Worm (Caenorhabditis elegans) whole organism, late embryonic: ENCODE results near the gene M02H5.8.

Experiments used
- C38D4.7 ChIP-seq: fragments of 200-800 bp; sonication (Bioruptor generic); optimal IDR thresholded peaks from 2 replicates; lab custom pipeline; 2018; ENCODE audit warnings: mild to moderate bottlenecking, missing genetic modification characterization, moderate library complexity, missing compliant biosample characterization
- Y22D7AL.16 ChIP-seq: sonication (generic microtip); optimal IDR thresholded peaks from 2 replicates; lab custom pipeline; 2016; ENCODE audit warnings: missing genetic modification characterization, missing compliant biosample characterization
- ahr-1 ChIP-seq: sonication (generic microtip); optimal IDR thresholded peaks from 2 replicates; lab custom pipeline; 2016; ENCODE audit warnings: missing genetic modification characterization, missing compliant biosample characterization
- ceh-14 ChIP-seq: sonication (generic microtip); optimal IDR thresholded peaks from 2 replicates; lab custom pipeline; 2016; ENCODE audit warnings: missing genotype, missing genetic modification characterization, missing compliant biosample characterization
- ceh-19 ChIP-seq: fragments of 200-800 bp; sonication (Bioruptor generic); optimal IDR thresholded peaks from 2 replicates; lab custom pipeline; 2018; ENCODE audit warnings: mild to moderate bottlenecking, missing genetic modification characterization, missing compliant biosample characterization
- ceh-48 ChIP-seq: sonication (generic microtip); optimal IDR thresholded peaks from 2 replicates; lab custom pipeline; 2016; ENCODE audit warnings: missing genetic modification characterization, inconsistent platforms, missing compliant biosample characterization
- ceh-9 ChIP-seq: sonication (generic microtip); optimal IDR thresholded peaks from 2 replicates; lab custom pipeline; 2016; ENCODE audit warnings: mild to moderate bottlenecking, missing genetic modification characterization, inconsistent platforms, missing compliant biosample characterization
- dmd-4 ChIP-seq: sonication (generic microtip); optimal IDR thresholded peaks from 2 replicates; lab custom pipeline; 2016; ENCODE audit warnings: borderline replicate concordance, missing genetic modification characterization, missing compliant biosample characterization
- dve-1 ChIP-seq: sonication (generic microtip); optimal IDR thresholded peaks from 2 replicates; lab custom pipeline; 2017; ENCODE audit warnings: antibody characterized with exemption, mild to moderate bottlenecking, missing genetic modification characterization, missing compliant biosample characterization
- ets-4 ChIP-seq: sonication (generic microtip); optimal IDR thresholded peaks from 2 replicates; lab custom pipeline; 2016; ENCODE audit warnings: missing genetic modification characterization, missing compliant biosample characterization
- fkh-6 ChIP-seq: sonication (generic microtip); optimal IDR thresholded peaks from 2 replicates; lab custom pipeline; 2016; ENCODE audit warnings: missing genetic modification characterization, missing compliant biosample characterization
- gmeb-2 ChIP-seq: sonication (generic microtip); optimal IDR thresholded peaks from 2 replicates; lab custom pipeline; 2016; ENCODE audit warnings: missing genetic modification characterization, inconsistent platforms, missing compliant biosample characterization
- hlh-15 ChIP-seq: sonication (generic microtip); optimal IDR thresholded peaks from 2 replicates; lab custom pipeline; 2016; ENCODE audit warnings: missing genetic modification characterization, missing compliant biosample characterization
- hlh-6 ChIP-seq: sonication (generic microtip); optimal IDR thresholded peaks from 2 replicates; lab custom pipeline; 2016; ENCODE audit warnings: missing genotype, missing genetic modification characterization, missing compliant biosample characterization
- nfya-1 ChIP-seq: sonication (generic microtip); optimal IDR thresholded peaks from 2 replicates; lab custom pipeline; 2017; ENCODE audit warnings: missing genetic modification characterization, mild to moderate bottlenecking, missing compliant biosample characterization, antibody characterized with exemption, moderate library complexity
- nhr-11 ChIP-seq: fragments of 150-350 bp; optimal IDR thresholded peaks from 2 replicates; lab custom pipeline; 2014; ENCODE audit warnings: missing biosample characterization, missing genetic modification characterization
- nhr-232 ChIP-seq: sonication (generic microtip); optimal IDR thresholded peaks from 2 replicates; lab custom pipeline; 2016; ENCODE audit warnings: missing genetic modification characterization, missing compliant biosample characterization
- pax-1 ChIP-seq: fragments of 150-350 bp; optimal IDR thresholded peaks from 2 replicates; lab custom pipeline; 2014; ENCODE audit warnings: missing biosample characterization, missing genetic modification characterization
- pha-4 ChIP-seq: fragments of 150-350 bp; optimal IDR thresholded peaks from 2 replicates; lab custom pipeline; 2018; ENCODE audit warnings: missing biosample characterization, missing genetic modification reagents, missing genetic modification characterization
- pros-1 ChIP-seq: fragments of 150-350 bp; optimal IDR thresholded peaks from 2 replicates; lab custom pipeline; 2014; ENCODE audit warnings: missing biosample characterization, missing genetic modification reagents, missing genetic modification characterization
- rnt-1 ChIP-seq: sonication (generic microtip); optimal IDR thresholded peaks from 2 replicates; lab custom pipeline; 2016; ENCODE audit warnings: missing genetic modification characterization, missing compliant biosample characterization
- sox-2 ChIP-seq: fragments of 200-800 bp; sonication (Bioruptor generic); IDR thresholded peaks from 2 replicates; pipeline ENCODE4 v1.3.6; 2022; ENCODE audit warnings: missing genetic modification reagents, missing genetic modification characterization, missing compliant biosample characterization
- sox-4 ChIP-seq: sonication (generic microtip); optimal IDR thresholded peaks from 2 replicates; lab custom pipeline; 2017; ENCODE audit warnings: mild to moderate bottlenecking, missing genetic modification characterization, inconsistent platforms, missing compliant biosample characterization
- ttx-3 ChIP-seq: sonication (generic microtip); optimal IDR thresholded peaks from 2 replicates; lab custom pipeline; 2016; ENCODE audit warnings: missing genetic modification reagents, missing genetic modification characterization, missing compliant biosample characterization
- unc-3 ChIP-seq, 2 experiments: fragments of 200-800 bp in 1 of 2; sonication (Bioruptor generic) in 1 of 2; sonication (generic microtip) in 1 of 2; conservative IDR thresholded peaks in 1 of 2; optimal IDR thresholded peaks in 1 of 2; 2 replicates each; pipeline versions ENCODE4 v1.3.6 to Lab custom; 2016 to 2022; ENCODE audit warnings: missing compliant biosample characterization in 2 of 2, missing genetic modification characterization in 2 of 2, missing genetic modification reagents in 1 of 2
- unc-86 ChIP-seq: sonication (generic microtip); optimal IDR thresholded peaks from 2 replicates; lab custom pipeline; 2016; ENCODE audit warnings: missing genetic modification characterization, missing compliant biosample characterization
- zip-5 ChIP-seq: sonication (generic microtip); optimal IDR thresholded peaks from 2 replicates; lab custom pipeline; 2016; ENCODE audit warnings: missing genetic modification characterization, missing compliant biosample characterization

Gene M02H5.8

ce11 chrV:491432-491831 lies 41.7 kb downstream of the M02H5.8 start, which contains the start of gene str-196:
TSS of gene str-196 (plus strand) at chrV:491732.
- no peak for TF ChIP-seq hlh-15 (tag; lab: Kevin White, UChicago)
- TF ChIP-seq pha-4 (tag; lab: Kevin White, UChicago): no peak
- TF ChIP-seq nhr-232 (tag; lab: Kevin White, UChicago): no peak
- TF ChIP-seq ttx-3: no peak
- TF ChIP-seq sox-4 (tag; lab: Kevin White, UChicago): no peak
- TF ChIP-seq, all 69 proteins: peak for 0

ce11 chrV:494284-494683 lies 44.5 kb downstream of the M02H5.8 start, which contains the start of gene nhr-131:
TSS of gene nhr-131 (plus strand) at chrV:494370.
- no peak for TF ChIP-seq hlh-6 (tag; lab: Kevin White, UChicago)
- no peak for TF ChIP-seq ceh-9 (tag; lab: Kevin White, UChicago)
- no peak for TF ChIP-seq sox-2 (GFP tag; lab: Robert Waterston, UW)
- no peak for TF ChIP-seq pros-1
- TF ChIP-seq unc-3 (GFP tag; conservative IDR thresholded peaks at IDR 0.05; lab: Robert Waterston, UW): no peak
- no peak for TF ChIP-seq unc-3 (tag; optimal IDR thresholded peaks at IDR 0.05; lab: Kevin White, UChicago)
- TF ChIP-seq gmeb-2: no peak
- no peak for TF ChIP-seq zip-5 (tag; lab: Kevin White, UChicago)
- TF ChIP-seq ceh-14 (tag; lab: Kevin White, UChicago): no peak
- TF ChIP-seq unc-86: no peak
- TF ChIP-seq ceh-19: no peak
- no peak for TF ChIP-seq fkh-6
- TF ChIP-seq rnt-1 (tag; lab: Kevin White, UChicago): no peak
- no peak for TF ChIP-seq ahr-1 (tag; lab: Kevin White, UChicago)
- no peak for TF ChIP-seq hlh-15 (tag; lab: Kevin White, UChicago)
- TF ChIP-seq C38D4.7: no peak
- TF ChIP-seq Y22D7AL.16 (tag; lab: Kevin White, UChicago): no peak
- TF ChIP-seq ets-4 (tag; lab: Kevin White, UChicago): no peak
- no peak for TF ChIP-seq dmd-4 (tag; lab: Kevin White, UChicago)
- TF ChIP-seq ceh-48 (tag; lab: Kevin White, UChicago): no peak
- TF ChIP-seq, all 69 proteins: peak for 0

ce11 chrV:497399-497798 lies 47.6 kb downstream of the M02H5.8 start, which contains the start of gene T01G6.1:
TSS of gene T01G6.1 (plus strand) at chrV:497699.
- no peak for TF ChIP-seq nhr-11 (tag; lab: Kevin White, UChicago)
- no peak for TF ChIP-seq dve-1
- no peak for TF ChIP-seq pax-1 (tag; lab: Kevin White, UChicago)
- no peak for TF ChIP-seq ttx-3
- TF ChIP-seq nfya-1 (tag; lab: Kevin White, UChicago): peak; percentile 37
- no peak for TF ChIP-seq unc-86
- TF ChIP-seq nhr-232 (tag; lab: Kevin White, UChicago): no peak
